Worm (Caenorhabditis elegans) whole organism, late embryonic: ENCODE measurements around the gene dab-1.

Source experiments
- ceh-22 ChIP-seq: sonication (generic microtip); optimal IDR thresholded peaks from 2 replicates; lab custom pipeline; 2017; ENCODE audit warnings: missing biosample characterization, missing genetic modification characterization
- ceh-45 ChIP-seq: fragments of 200-800 bp; sonication (Bioruptor generic); IDR thresholded peaks from 2 replicates; pipeline ENCODE4 v1.3.6; 2022; ENCODE audit warnings: missing genetic modification reagents, missing genetic modification characterization, missing compliant biosample characterization
- ceh-9 ChIP-seq: sonication (generic microtip); optimal IDR thresholded peaks from 2 replicates; lab custom pipeline; 2016; ENCODE audit warnings: mild to moderate bottlenecking, missing genetic modification characterization, inconsistent platforms, missing compliant biosample characterization
- che-1 ChIP-seq: sonication (generic microtip); optimal IDR thresholded peaks from 2 replicates; lab custom pipeline; 2016; ENCODE audit warnings: mild to moderate bottlenecking, missing genetic modification characterization, missing compliant biosample characterization
- elt-4 ChIP-seq: sonication (generic microtip); optimal IDR thresholded peaks from 2 replicates; lab custom pipeline; 2016; ENCODE audit warnings: missing genetic modification characterization, missing compliant biosample characterization
- fax-1 ChIP-seq: sonication (generic microtip); optimal IDR thresholded peaks from 2 replicates; lab custom pipeline; 2016; ENCODE audit warnings: missing genotype, missing genetic modification characterization, missing compliant biosample characterization
- nfya-1 ChIP-seq: sonication (generic microtip); optimal IDR thresholded peaks from 2 replicates; lab custom pipeline; 2017; ENCODE audit warnings: missing genetic modification characterization, mild to moderate bottlenecking, missing compliant biosample characterization, antibody characterized with exemption, moderate library complexity
- pha-2 ChIP-seq: sonication (generic microtip); optimal IDR thresholded peaks from 2 replicates; lab custom pipeline; 2017; ENCODE audit warnings: mild to moderate bottlenecking, missing genetic modification characterization, missing compliant biosample characterization
- pha-4 ChIP-seq: fragments of 150-350 bp; optimal IDR thresholded peaks from 2 replicates; lab custom pipeline; 2018; ENCODE audit warnings: missing biosample characterization, missing genetic modification reagents, missing genetic modification characterization
- sox-2 ChIP-seq: fragments of 200-800 bp; sonication (Bioruptor generic); IDR thresholded peaks from 2 replicates; pipeline ENCODE4 v1.3.6; 2022; ENCODE audit warnings: missing genetic modification reagents, missing genetic modification characterization, missing compliant biosample characterization
- sox-4 ChIP-seq: sonication (generic microtip); optimal IDR thresholded peaks from 2 replicates; lab custom pipeline; 2017; ENCODE audit warnings: mild to moderate bottlenecking, missing genetic modification characterization, inconsistent platforms, missing compliant biosample characterization
- unc-42 ChIP-seq: sonication (generic microtip); optimal IDR thresholded peaks from 2 replicates; lab custom pipeline; 2016; ENCODE audit warnings: missing genotype, missing genetic modification characterization, missing compliant biosample characterization

DNA sequence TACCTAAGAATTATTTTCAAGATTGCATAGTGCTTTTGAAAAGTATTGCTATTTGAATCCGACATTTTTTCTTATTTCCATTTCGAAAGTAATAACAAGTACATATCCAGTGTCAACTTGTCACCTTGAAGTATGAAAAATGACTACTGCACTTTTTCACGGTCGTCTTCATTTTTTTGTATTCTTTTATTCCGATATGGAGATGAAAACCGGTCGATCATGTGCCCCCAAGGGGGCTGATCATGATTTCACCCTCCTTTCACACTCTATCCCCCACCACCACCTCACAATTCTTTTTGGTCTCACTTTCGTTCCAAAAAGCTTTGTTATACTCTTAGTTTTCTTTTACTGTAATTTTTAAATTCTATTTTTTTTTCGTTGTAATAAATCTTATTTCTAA is 3.7 kb downstream of the dab-1 start:
- TF ChIP-seq ceh-9 (tag; lab: Kevin White, UChicago) (no peak), ceh-22 (tag; lab: Kevin White, UChicago) (no peak), elt-4 (no peak), ceh-45 (no peak), pha-4 (tag; lab: Kevin White, UChicago) (no peak), fax-1 (no peak), sox-4 (tag; lab: Kevin White, UChicago) (no peak), unc-42 (no peak), nfya-1 (tag; lab: Kevin White, UChicago) (no peak), pha-2 (tag; lab: Kevin White, UChicago) (no peak), che-1 (no peak), sox-2 (GFP tag; lab: Robert Waterston, UW) (no peak)
